Worm (Caenorhabditis elegans): ENCODE data around the gene sup-36.

Gene sup-36

DNA sequence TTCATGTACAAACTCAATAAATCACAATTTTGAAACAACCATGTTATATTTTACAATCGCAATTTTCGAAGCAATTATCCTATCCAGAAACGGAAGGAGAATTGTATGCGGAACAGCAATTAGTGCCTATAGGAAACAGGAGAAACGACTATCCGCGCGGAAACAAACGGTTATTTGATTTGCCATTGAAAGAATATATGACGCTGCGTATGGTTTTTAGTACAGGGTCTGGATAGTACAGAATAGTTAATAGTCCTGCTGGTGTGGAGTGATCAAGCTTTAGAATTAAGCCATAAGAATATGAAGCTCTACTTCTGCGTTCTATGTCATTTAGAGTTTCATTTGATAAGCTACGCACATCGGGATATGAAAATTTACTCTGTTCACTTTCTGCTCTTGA is 45.4 kb downstream of the sup-36 start:
- TF ChIP-seq lin-13 (tag; optimal IDR thresholded peaks at IDR 0.05) (no peak), ceh-43 (GFP tag; optimal IDR thresholded peaks at IDR 0.05) (peak; percentile 70), zip-8 (tag; optimal IDR thresholded peaks at IDR 0.05) (no peak), lsy-2 (tag; optimal IDR thresholded peaks at IDR 0.05) (peak; percentile 27), ces-1 (GFP tag; optimal IDR thresholded peaks at IDR 0.05) (peak; percentile 28)

DNA sequence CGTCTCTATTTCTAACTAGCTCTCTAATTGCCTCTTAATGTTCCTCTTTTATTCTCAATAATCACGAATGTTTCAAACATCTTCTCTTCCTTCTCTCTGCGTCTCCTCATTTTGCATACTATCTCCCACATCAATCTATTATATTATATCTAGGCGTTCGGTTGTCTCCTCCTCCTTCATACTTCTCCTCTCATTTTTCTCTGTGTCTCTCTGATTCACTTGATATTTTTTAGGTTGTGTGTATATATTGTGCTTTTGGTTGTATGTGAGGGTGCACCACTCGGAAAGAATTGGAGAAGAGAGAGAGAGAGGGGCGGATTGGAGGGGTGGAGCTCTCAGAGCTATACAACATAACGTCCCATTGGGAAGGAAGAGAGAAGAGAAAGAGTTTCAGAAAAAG is 47.2 kb downstream of the sup-36 start:
- TF ChIP-seq M03D4.4 (tag; optimal IDR thresholded peaks at IDR 0.05) = peak; percentile 58
- peak; percentile 77 for TF ChIP-seq unc-120 (tag; optimal IDR thresholded peaks at IDR 0.05; ENCODE audit: poor library complexity, severe bottlenecking)
- no peak for TF ChIP-seq elt-1 (tag; optimal IDR thresholded peaks at IDR 0.05; ENCODE audit: borderline replicate concordance, insufficient read depth)
- TF ChIP-seq ham-2 (GFP tag; optimal IDR thresholded peaks at IDR 0.05) = peak; percentile 25
- no peak for TF ChIP-seq elt-3 (tag; optimal IDR thresholded peaks at IDR 0.05)
- peak; percentile 48 for TF ChIP-seq ztf-11 (tag; optimal IDR thresholded peaks at IDR 0.05)
- TF ChIP-seq ces-1 (GFP tag; optimal IDR thresholded peaks at IDR 0.05) = peak; percentile 99
- peak; percentile 54 for TF ChIP-seq sptf-1 (tag; optimal IDR thresholded peaks at IDR 0.05)
- TF ChIP-seq zip-8 (tag; optimal IDR thresholded peaks at IDR 0.05) = no peak
- TF ChIP-seq tbx-8 (GFP tag; optimal IDR thresholded peaks at IDR 0.05) = no peak
- TF ChIP-seq nhr-76 (tag; optimal IDR thresholded peaks at IDR 0.05) = no peak
- peak; percentile 50 for TF ChIP-seq mep-1 (tag; optimal IDR thresholded peaks at IDR 0.05)
- TF ChIP-seq lin-32 (GFP tag; optimal IDR thresholded peaks at IDR 0.05) = no peak
- no peak for TF ChIP-seq bed-3 (GFP tag; optimal IDR thresholded peaks at IDR 0.05)
- TF ChIP-seq cnd-1 (tag; optimal IDR thresholded peaks at IDR 0.05) = peak; percentile 37
- TF ChIP-seq unc-39 (tag; optimal IDR thresholded peaks at IDR 0.05) = no peak
- peak; percentile 35 for TF ChIP-seq drap-1 (GFP tag; optimal IDR thresholded peaks at IDR 0.05)
- TF ChIP-seq nhr-12 (tag; optimal IDR thresholded peaks at IDR 0.05) = no peak
- TF ChIP-seq pha-4 (tag; optimal IDR thresholded peaks at IDR 0.05) = peak; percentile 44
- no peak for TF ChIP-seq ceh-39 (tag; optimal IDR thresholded peaks at IDR 0.05)
- peak; percentile 12 for TF ChIP-seq ceh-43 (GFP tag; optimal IDR thresholded peaks at IDR 0.05)
- peak; percentile 84 for TF ChIP-seq mls-2 (tag; optimal IDR thresholded peaks at IDR 0.05)
- peak; percentile 96 for TF ChIP-seq unc-62 (GFP tag; optimal IDR thresholded peaks at IDR 0.05)
- TF ChIP-seq hlh-1 (tag; optimal IDR thresholded peaks at IDR 0.05) = no peak
- TF ChIP-seq mab-5 (tag; optimal IDR thresholded peaks at IDR 0.05) = peak; percentile 77
- TF ChIP-seq nhr-237 (tag; optimal IDR thresholded peaks at IDR 0.05) = peak; percentile 67
- peak; percentile 47 for TF ChIP-seq lsy-2 (tag; optimal IDR thresholded peaks at IDR 0.05)
